Worm (Caenorhabditis elegans) whole organism, L3 larva: ENCODE results near the gene gst-30.

Experiments
- R02D3.7 ChIP-seq: fragments of 150-350 bp; optimal IDR thresholded peaks from 2 replicates; lab custom pipeline; 2014; ENCODE audit warnings: missing biosample characterization, missing genetic modification characterization
- ZK546.5 ChIP-seq: sonication (generic microtip); optimal IDR thresholded peaks from 2 replicates; lab custom pipeline; 2017; ENCODE audit warnings: missing biosample characterization, missing genetic modification characterization
- aly-2 ChIP-seq: fragments of 150-350 bp; optimal IDR thresholded peaks from 2 replicates; lab custom pipeline; 2014; ENCODE audit warnings: missing biosample characterization, missing genetic modification characterization
- ama-1 ChIP-seq: fragments of 150-350 bp; optimal IDR thresholded peaks from 2 replicates; lab custom pipeline; 2018
- ceh-28 ChIP-seq: fragments of 150-350 bp; optimal IDR thresholded peaks from 2 replicates; lab custom pipeline; 2014; ENCODE audit warnings: missing biosample characterization, missing genetic modification reagents, missing genetic modification characterization
- ceh-82 ChIP-seq: fragments of 150-350 bp; optimal IDR thresholded peaks from 2 replicates; lab custom pipeline; 2014; ENCODE audit warnings: missing biosample characterization, missing genetic modification characterization
- ceh-9 ChIP-seq: sonication (generic microtip); optimal IDR thresholded peaks from 2 replicates; lab custom pipeline; 2018; ENCODE audit warnings: missing biosample characterization, missing genetic modification characterization
- egl-5 ChIP-seq: fragments of 150-350 bp; optimal IDR thresholded peaks from 2 replicates; lab custom pipeline; 2017; ENCODE audit warnings: missing biosample characterization, missing genetic modification reagents, missing genetic modification characterization, inconsistent platforms
- elt-2 ChIP-seq: sonication (generic microtip); optimal IDR thresholded peaks from 2 replicates; lab custom pipeline; 2016; ENCODE audit warnings: missing genetic modification reagents, mild to moderate bottlenecking, missing genetic modification characterization, missing compliant biosample characterization
- elt-3 ChIP-seq, 3 experiments: fragments of 150-350 bp in 1 of 3; sonication (generic microtip) in 2 of 3; optimal IDR thresholded peaks; 2 replicates in 2 of 3; 4 replicates in 1 of 3; lab custom pipeline; 2014 to 2017; ENCODE audit warnings: missing biosample characterization in 3 of 3, missing genetic modification characterization in 3 of 3
- eor-1 ChIP-seq, 2 experiments: fragments of 150-350 bp; optimal IDR thresholded peaks; 2 replicates each; lab custom pipeline; 2014 to 2018; ENCODE audit warnings: missing biosample characterization in 2 of 2, missing genetic modification characterization in 2 of 2
- fkh-10 ChIP-seq: sonication (generic microtip); optimal IDR thresholded peaks from 2 replicates; lab custom pipeline; 2017; ENCODE audit warnings: missing biosample characterization, missing genetic modification reagents, missing genetic modification characterization
- fkh-2 ChIP-seq: fragments of 150-350 bp; optimal IDR thresholded peaks from 2 replicates; lab custom pipeline; 2014; ENCODE audit warnings: missing biosample characterization, missing genetic modification reagents, missing genetic modification characterization
- hmg-11 ChIP-seq: sonication (generic microtip); optimal IDR thresholded peaks from 2 replicates; lab custom pipeline; 2016; ENCODE audit warnings: missing genetic modification characterization, missing compliant biosample characterization
- lin-15B ChIP-seq: fragments of 150-350 bp; optimal IDR thresholded peaks from 2 replicates; lab custom pipeline; 2014; ENCODE audit warnings: missing biosample characterization, missing genetic modification characterization
- lin-39 ChIP-seq: fragments of 150-350 bp; optimal IDR thresholded peaks from 2 replicates; lab custom pipeline; 2018; ENCODE audit warnings: missing biosample characterization, missing genetic modification reagents, missing genetic modification characterization
- lsy-12 ChIP-seq: sonication (generic microtip); optimal IDR thresholded peaks from 2 replicates; lab custom pipeline; 2016; ENCODE audit warnings: mild to moderate bottlenecking, missing genetic modification characterization, missing compliant biosample characterization
- mdl-1 ChIP-seq: fragments of 150-350 bp; optimal IDR thresholded peaks from 2 replicates; lab custom pipeline; 2014; ENCODE audit warnings: missing biosample characterization, missing genetic modification characterization
- mml-1 ChIP-seq: fragments of 150-350 bp; sonication (generic microtip); optimal IDR thresholded peaks from 3 replicates; lab custom pipeline; 2014; ENCODE audit warnings: missing biosample characterization, missing genetic modification characterization
- nfya-1 ChIP-seq: sonication (generic microtip); optimal IDR thresholded peaks from 2 replicates; lab custom pipeline; 2017; ENCODE audit warnings: missing genetic modification characterization, mild to moderate bottlenecking, missing compliant biosample characterization, antibody characterized with exemption, moderate library complexity; ENCODE audit not compliant: insufficient read depth
- nhr-11 ChIP-seq: fragments of 150-350 bp; optimal IDR thresholded peaks from 2 replicates; lab custom pipeline; 2014; ENCODE audit warnings: missing biosample characterization, missing genetic modification characterization
- nhr-23 ChIP-seq: fragments of 150-350 bp; optimal IDR thresholded peaks from 2 replicates; lab custom pipeline; 2014; ENCODE audit warnings: missing biosample characterization, missing genetic modification reagents, missing genetic modification characterization
- nhr-25 ChIP-seq: sonication (generic microtip); optimal IDR thresholded peaks from 2 replicates; lab custom pipeline; 2017; ENCODE audit warnings: missing biosample characterization, missing genetic modification characterization
- nhr-43 ChIP-seq: sonication (generic microtip); optimal IDR thresholded peaks from 2 replicates; lab custom pipeline; 2016; ENCODE audit warnings: mild to moderate bottlenecking, missing genetic modification characterization, missing compliant biosample characterization; ENCODE audit not compliant: poor library complexity, severe bottlenecking
- nhr-67 ChIP-seq: fragments of 150-350 bp; optimal IDR thresholded peaks from 2 replicates; lab custom pipeline; 2014; ENCODE audit warnings: missing biosample characterization, missing genetic modification characterization
- nhr-76 ChIP-seq: fragments of 150-350 bp; sonication (generic microtip); optimal IDR thresholded peaks from 5 replicates; lab custom pipeline; 2014; ENCODE audit warnings: missing biosample characterization, missing genetic modification characterization
- nhr-77 ChIP-seq: fragments of 150-350 bp; optimal IDR thresholded peaks from 2 replicates; lab custom pipeline; 2014; ENCODE audit warnings: missing biosample characterization, missing genetic modification characterization
- pha-4 ChIP-seq: fragments of 150-350 bp; optimal IDR thresholded peaks from 2 replicates; lab custom pipeline; 2014; ENCODE audit warnings: missing biosample characterization, missing genetic modification reagents, missing genetic modification characterization
- pqm-1 ChIP-seq: fragments of 150-350 bp; optimal IDR thresholded peaks from 2 replicates; lab custom pipeline; 2017; ENCODE audit warnings: missing biosample characterization, missing genetic modification characterization, inconsistent platforms
- sea-2 ChIP-seq: fragments of 150-350 bp; sonication (generic microtip); optimal IDR thresholded peaks from 4 replicates; lab custom pipeline; 2014; ENCODE audit warnings: missing biosample characterization, missing genetic modification reagents, missing genetic modification characterization
- skn-1 ChIP-seq: fragments of 150-350 bp; optimal IDR thresholded peaks from 2 replicates; lab custom pipeline; 2014; ENCODE audit warnings: missing biosample characterization, missing genetic modification characterization
- snpc-4 ChIP-seq: fragments of 150-350 bp; optimal IDR thresholded peaks from 2 replicates; lab custom pipeline; 2014; ENCODE audit warnings: missing biosample characterization, missing genetic modification characterization
- tbx-2 ChIP-seq: sonication (generic microtip); optimal IDR thresholded peaks from 2 replicates; lab custom pipeline; 2016; ENCODE audit warnings: mild to moderate bottlenecking, missing genetic modification characterization, missing compliant biosample characterization
- unc-39 ChIP-seq: sonication (generic microtip); optimal IDR thresholded peaks from 4 replicates; lab custom pipeline; 2017; ENCODE audit warnings: missing biosample characterization, missing genetic modification characterization
- zag-1 ChIP-seq: fragments of 150-350 bp; optimal IDR thresholded peaks from 2 replicates; lab custom pipeline; 2014; ENCODE audit warnings: missing biosample characterization, missing genetic modification characterization
- ztf-4 ChIP-seq: fragments of 150-350 bp; optimal IDR thresholded peaks from 2 replicates; lab custom pipeline; 2014; ENCODE audit warnings: missing biosample characterization, missing genetic modification characterization

gst-30 gene

DNA sequence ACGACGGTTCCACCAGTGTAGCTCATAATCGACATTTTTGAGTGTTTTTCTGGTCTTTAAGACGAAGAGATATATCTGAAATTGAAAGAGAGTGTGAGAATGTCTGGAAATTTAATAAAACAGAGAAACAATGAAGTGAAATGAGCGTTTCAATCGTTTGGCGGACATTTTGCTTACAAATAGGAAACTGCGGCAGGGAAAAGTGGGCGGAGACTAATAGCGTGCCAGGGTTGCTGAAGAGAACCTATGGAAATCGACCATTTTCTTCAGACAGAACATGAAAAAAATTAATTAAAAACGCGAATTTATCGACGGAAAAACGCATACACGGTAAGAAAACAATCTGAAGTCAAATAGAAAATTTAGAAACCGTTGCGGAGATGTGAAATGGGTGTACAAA, 20.5 kb upstream of the gst-30 start, which contains the start of gene pbs-3 (continued):
- TF ChIP-seq eor-1 (tag; optimal IDR thresholded peaks at IDR 0.05; lab: Kevin White, UChicago) (no peak), nhr-25 (peak; percentile 70), elt-2 (tag; lab: Kevin White, UChicago) (peak; percentile 75), egl-5 (tag; lab: Kevin White, UChicago) (no peak), lin-39 (tag; lab: Kevin White, UChicago) (peak; percentile 73), pha-4 (tag; lab: Kevin White, UChicago) (peak; percentile 87), zag-1 (tag; lab: Kevin White, UChicago) (no peak), nhr-43 (tag; lab: Kevin White, UChicago) (peak; percentile 2), ceh-82 (tag; lab: Kevin White, UChicago) (no peak), snpc-4 (tag; lab: Kevin White, UChicago) (no peak), skn-1 (tag; lab: Kevin White, UChicago) (peak; percentile 89), R02D3.7 (tag; lab: Kevin White, UChicago) (peak; percentile 17), mml-1 (tag; lab: Kevin White, UChicago) (no peak), nhr-76 (tag; lab: Kevin White, UChicago) (no peak), ZK546.5 (tag; lab: Kevin White, UChicago) (no peak), hmg-11 (tag; lab: Kevin White, UChicago) (no peak)

ce11 chrII:4954099-4954959, 19.5 kb upstream of the gst-30 start:
- TF ChIP-seq ztf-4 (tag; lab: Kevin White, UChicago) (no peak), fkh-2 (tag; lab: Kevin White, UChicago) (no peak), elt-2 (tag; lab: Kevin White, UChicago) (peak; percentile 5), sea-2 (GFP tag; lab: Kevin White, UChicago) (no peak), ZK546.5 (tag; lab: Kevin White, UChicago) (no peak), pqm-1 (tag; lab: Kevin White, UChicago) (no peak)

DNA sequence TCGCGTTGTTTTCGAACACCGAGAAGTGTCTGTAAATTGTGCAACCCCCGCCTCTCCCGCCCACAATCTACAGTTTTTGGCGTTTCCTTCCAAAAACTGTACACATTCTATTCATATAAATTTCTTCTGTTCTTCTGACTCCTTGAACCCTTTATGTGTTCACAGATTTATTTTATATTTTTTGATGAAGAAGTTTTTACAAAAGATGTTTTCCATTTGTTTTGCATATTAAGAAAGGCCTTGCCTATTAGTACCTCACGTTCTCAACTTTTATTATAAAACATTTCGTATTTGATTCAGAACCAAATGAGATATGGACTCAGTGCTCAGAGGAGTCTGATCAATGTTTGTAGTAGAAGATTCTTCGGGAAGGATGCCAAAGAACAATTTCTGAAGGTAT, 18.4 kb upstream of the gst-30 start, which contains the start of gene ndx-3:
ndx-3 (plus strand) TSS at position 301 of the 400 bp plus-strand sequence.
- TF ChIP-seq nhr-67 (tag; lab: Kevin White, UChicago), result no peak
- TF ChIP-seq lin-39 (tag; lab: Kevin White, UChicago), result no peak
- no peak for TF ChIP-seq tbx-2 (tag; lab: Kevin White, UChicago)
- TF ChIP-seq nhr-11 (tag; lab: Kevin White, UChicago), result no peak
- no peak for TF ChIP-seq mdl-1
- no peak for TF ChIP-seq ceh-82 (tag; lab: Kevin White, UChicago)
- TF ChIP-seq aly-2 (tag; lab: Kevin White, UChicago), result no peak
- no peak for TF ChIP-seq nfya-1
- TF ChIP-seq nhr-77 (tag; lab: Kevin White, UChicago), result no peak
- TF ChIP-seq lin-15B (tag; lab: Kevin White, UChicago), result no peak
- TF ChIP-seq unc-39, result no peak
- TF ChIP-seq eor-1 (tag; optimal IDR thresholded peaks at IDR 0.05; lab: Kevin White, UChicago), result no peak
- TF ChIP-seq ceh-9, result no peak
- no peak for TF ChIP-seq fkh-10
- no peak for TF ChIP-seq nhr-43 (tag; lab: Kevin White, UChicago)
- no peak for TF ChIP-seq nhr-23 (tag; lab: Kevin White, UChicago)
- TF ChIP-seq ama-1 (lab: Kevin White, UChicago), result no peak
- no peak for TF ChIP-seq snpc-4 (tag; lab: Kevin White, UChicago)
- no peak for TF ChIP-seq ceh-28 (tag; lab: Kevin White, UChicago)

DNA sequence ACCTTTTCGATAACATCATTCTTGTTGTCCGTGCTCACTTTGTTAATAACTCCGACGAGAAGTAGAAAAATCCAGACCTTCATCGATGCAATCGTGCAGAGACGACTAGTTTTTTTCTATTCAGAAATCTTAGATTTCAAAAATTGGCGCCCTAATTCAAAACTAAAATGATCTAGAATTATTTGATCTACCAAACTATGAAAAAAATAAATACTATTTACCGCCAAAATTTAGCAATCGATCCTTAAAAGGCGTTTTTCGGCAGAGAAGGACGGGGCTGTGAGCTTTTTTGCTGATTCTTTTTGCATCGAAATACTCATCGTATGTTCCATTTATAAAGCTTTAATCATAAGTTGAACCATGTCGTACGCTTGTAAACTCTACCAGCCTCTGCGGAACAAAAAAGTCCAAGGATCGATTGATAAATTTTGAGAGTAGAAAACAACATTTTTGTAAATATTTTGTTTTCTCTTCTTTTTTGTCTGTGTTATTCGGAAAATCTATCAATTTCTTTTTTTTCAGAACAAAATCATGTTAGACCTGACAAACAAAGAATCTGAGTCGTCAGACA, 14.6 kb upstream of the gst-30 start, which contains the start of the genes try-1 and zyg-12:
try-1 (minus strand) TSS at position 148 of the 571 bp plus-strand sequence.
zyg-12 (plus strand) TSS at position 521 of the 571 bp plus-strand sequence.
- TF ChIP-seq ZK546.5 (tag; lab: Kevin White, UChicago), result no peak
- TF ChIP-seq lsy-12 (tag; lab: Kevin White, UChicago), result no peak
- no peak for TF ChIP-seq mml-1 (tag; lab: Kevin White, UChicago)
- TF ChIP-seq elt-3 (tag; optimal IDR thresholded peaks at IDR 0.05; lab: Kevin White, UChicago), result no peak
- peak; percentile 28 for TF ChIP-seq elt-2 (tag; lab: Kevin White, UChicago)
- TF ChIP-seq mdl-1, result no peak
- TF ChIP-seq, all 47 proteins: peak for 1
